Worm (Caenorhabditis elegans) whole organism, L4 larva: ENCODE results near the gene Y41C4A.22.
A peak's percentile ranks its signal among the peaks of the same experiment; 100 is the strongest.

Experiments used
- R02D3.7 ChIP-seq: fragments of 150-350 bp; sonication (generic microtip); optimal IDR thresholded peaks from 3 replicates; lab custom pipeline; 2014; ENCODE audit warnings: missing biosample characterization, missing genetic modification characterization
- ceh-82 ChIP-seq: sonication (generic microtip); optimal IDR thresholded peaks from 2 replicates; lab custom pipeline; 2017; ENCODE audit warnings: missing biosample characterization, missing genetic modification characterization
- hlh-30 ChIP-seq: sonication (generic microtip); optimal IDR thresholded peaks from 2 replicates; lab custom pipeline; 2017; ENCODE audit warnings: antibody characterized with exemption, mild to moderate bottlenecking, missing genetic modification characterization, missing compliant biosample characterization; ENCODE audit not compliant: insufficient read depth
- set-16 ChIP-seq: fragments of 200-800 bp; sonication (Bioruptor generic); IDR thresholded peaks from 2 replicates; pipeline ENCODE4 v1.3.6; 2022; ENCODE audit warnings: missing genetic modification reagents, missing genetic modification characterization, missing compliant biosample characterization
- unc-62 ChIP-seq, 3 experiments: fragments of 150-350 bp in 1 of 3; sonication (generic microtip); optimal IDR thresholded peaks in 2 of 3; peaks in 1 of 3; 1 replicate in 1 of 3; 2 replicates in 2 of 3; lab custom pipeline; 2014 to 2017; ENCODE audit warnings: missing biosample characterization in 3 of 3, missing genetic modification characterization in 3 of 3, missing genetic modification reagents in 3 of 3, missing genotype in 1 of 3
- zag-1 ChIP-seq: fragments of 150-350 bp; optimal IDR thresholded peaks from 2 replicates; lab custom pipeline; 2014; ENCODE audit warnings: missing biosample characterization, missing genetic modification characterization
- ztf-11 ChIP-seq: fragments of 150-350 bp; optimal IDR thresholded peaks from 2 replicates; lab custom pipeline; 2014; ENCODE audit warnings: missing biosample characterization, missing genetic modification characterization

DNA sequence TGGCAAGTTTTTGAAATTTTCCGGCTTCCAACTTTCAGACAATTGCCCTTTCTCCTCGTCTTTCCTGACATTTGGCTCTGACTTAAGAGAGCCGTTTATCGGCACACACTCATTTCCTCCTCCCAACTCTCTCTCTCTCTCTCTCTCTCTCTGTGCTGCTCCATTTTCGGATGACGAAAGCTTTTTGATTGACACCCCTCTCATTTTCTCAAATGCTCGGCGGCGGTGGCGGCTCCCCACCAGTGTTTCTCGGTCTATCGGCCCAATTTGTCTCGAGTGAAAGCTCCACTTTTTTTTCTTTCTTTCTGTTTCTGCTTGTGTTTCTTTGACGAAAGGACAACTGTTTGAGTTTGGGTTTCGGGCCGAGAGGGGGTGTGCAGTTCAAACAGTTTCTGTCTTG, 35.3 kb upstream of the Y41C4A.22 start:
- TF ChIP-seq zag-1 (tag; lab: Kevin White, UChicago): no peak
- TF ChIP-seq unc-62 (GFP tag; optimal IDR thresholded peaks at IDR 0.05 in 1 of 2; lab: Kevin White, UChicago): no peak
- no peak for TF ChIP-seq unc-62 (tag; optimal IDR thresholded peaks at IDR 0.05; lab: Kevin White, UChicago)
- no peak for TF ChIP-seq ztf-11 (tag; lab: Kevin White, UChicago)
- TF ChIP-seq R02D3.7 (tag; lab: Kevin White, UChicago): no peak
- no peak for TF ChIP-seq hlh-30 (tag; lab: Kevin White, UChicago)
- TF ChIP-seq set-16 (GFP tag; lab: Robert Waterston, UW): peak; percentile 58
- no peak for TF ChIP-seq ceh-82 (tag; lab: Kevin White, UChicago)
